Worm (Caenorhabditis elegans): ENCODE measurements around the gene faah-1.
"Not testable (repeated sequence)": the region's sequence is repeated elsewhere in the genome, so short reads cannot be mapped to it uniquely, and the experiment has no call there.

Gene faah-1

ce11 chrIV:8159087-8159486 is at the start of gene faah-1:
TSS of gene faah-1 (plus strand) at chrIV:8159387.
- TF ChIP-seq unc-62 (GFP tag; optimal IDR thresholded peaks at IDR 0.05), result no peak

ce11 chrIV:8112187-8112586 is 47.0 kb upstream of the faah-1 start, which contains the start of gene Y42H9AR.4:
TSS of gene Y42H9AR.4 (minus strand) at chrIV:8112218.
- no peak for TF ChIP-seq unc-62 (GFP tag; optimal IDR thresholded peaks at IDR 0.05)

ce11 chrIV:8112646-8113045 is 46.5 kb upstream of the faah-1 start:
- no peak for TF ChIP-seq unc-62 (GFP tag; optimal IDR thresholded peaks at IDR 0.05)

- no peak for TF ChIP-seq unc-62 (GFP tag; optimal IDR thresholded peaks at IDR 0.05)
These were observed 46.0 kb upstream of the faah-1 start, which contains the start of gene Y42H9AR.1 for ce11 chrIV:8113161-8113560. TSS of gene Y42H9AR.1 (plus strand) at chrIV:8113393.

- TF ChIP-seq unc-62 (GFP tag; optimal IDR thresholded peaks at IDR 0.05), result no peak
These were observed 44.7 kb upstream of the faah-1 start for ce11 chrIV:8114535-8114934.

- TF ChIP-seq unc-62 (GFP tag; optimal IDR thresholded peaks at IDR 0.05), result no peak
These were observed 43.7 kb upstream of the faah-1 start, which contains the start of gene irld-8 for ce11 chrIV:8115462-8115861. TSS of gene irld-8 (plus strand) at chrIV:8115762.

ce11 chrIV:8118790-8119189 is 40.4 kb upstream of the faah-1 start, which contains the start of gene F42G8.8:
TSS of gene F42G8.8 (plus strand) at chrIV:8119090.
- TF ChIP-seq unc-62 (GFP tag; optimal IDR thresholded peaks at IDR 0.05), result no peak

- not testable (repeated sequence) for TF ChIP-seq unc-62 (GFP tag; optimal IDR thresholded peaks at IDR 0.05)
These were observed 36.8 kb upstream of the faah-1 start, which contains the start of gene erp-44.3 for ce11 chrIV:8122349-8122748. TSS of gene erp-44.3 (plus strand) at chrIV:8122649.

ce11 chrIV:8126902-8127301 is 32.3 kb upstream of the faah-1 start, which contains the start of gene ceph-41:
TSS of gene ceph-41 (plus strand) at chrIV:8127202.
- no peak for TF ChIP-seq unc-62 (GFP tag; optimal IDR thresholded peaks at IDR 0.05)

ce11 chrIV:8127430-8127829 is 31.8 kb upstream of the faah-1 start:
- no peak for TF ChIP-seq unc-62 (GFP tag; optimal IDR thresholded peaks at IDR 0.05)

- no peak for TF ChIP-seq unc-62 (GFP tag; optimal IDR thresholded peaks at IDR 0.05)
These were observed 29.0 kb upstream of the faah-1 start, which contains the start of the genes ndub-11 and moc-3 for ce11 chrIV:8130131-8130611. TSS of gene ndub-11 (minus strand) at chrIV:8130231. TSS of gene moc-3 (plus strand) at chrIV:8130561.

- no peak for TF ChIP-seq unc-62 (GFP tag; optimal IDR thresholded peaks at IDR 0.05)
These were observed 25.7 kb upstream of the faah-1 start, which contains the start of gene sph-1 for ce11 chrIV:8133536-8133935. TSS of gene sph-1 (minus strand) at chrIV:8133558.

- TF ChIP-seq unc-62 (GFP tag; optimal IDR thresholded peaks at IDR 0.05), result no peak
These were observed 23.1 kb upstream of the faah-1 start, which contains the start of the genes isp-1 and islo-1 for ce11 chrIV:8136005-8136512. TSS of gene isp-1 (minus strand) at chrIV:8136055. TSS of gene islo-1 (plus strand) at chrIV:8136389.

ce11 chrIV:8136548-8136947 is 22.6 kb upstream of the faah-1 start:
- no peak for TF ChIP-seq unc-62 (GFP tag; optimal IDR thresholded peaks at IDR 0.05)

- TF ChIP-seq unc-62 (GFP tag; optimal IDR thresholded peaks at IDR 0.05), result no peak
These were observed 20.2 kb upstream of the faah-1 start, which contains the start of gene pmk-3 for ce11 chrIV:8138984-8139383. TSS of gene pmk-3 (plus strand) at chrIV:8139219.

- TF ChIP-seq unc-62 (GFP tag; optimal IDR thresholded peaks at IDR 0.05), result no peak
These were observed 16.2 kb upstream of the faah-1 start, which contains the start of gene pmk-2 for ce11 chrIV:8142735-8143550. TSS of gene pmk-2 (plus strand) at chrIV:8143500.

Measured in whole organism, dauer.